Fruit fly (Drosophila melanogaster) whole organism, adult: ENCODE results near the gene Gmd.

Experiments
- CG11617 ChIP-seq: fragments of 200-800 bp; sonication (Bioruptor generic); optimal IDR thresholded peaks from 2 replicates; lab custom pipeline; 2017; ENCODE audit warnings: mild to moderate bottlenecking, missing biosample characterization, missing genetic modification reagents, missing genetic modification characterization
- CG12768 ChIP-seq: fragments of 200-800 bp; sonication (Bioruptor generic); optimal IDR thresholded peaks from 2 replicates; lab custom pipeline; 2017; ENCODE audit warnings: missing biosample characterization, missing genetic modification characterization, mild to moderate bottlenecking, moderate library complexity, missing genetic modification reagents
- CG14711 ChIP-seq: fragments of 200-800 bp; sonication (Bioruptor generic); optimal IDR thresholded peaks from 2 replicates; lab custom pipeline; 2018; ENCODE audit warnings: missing biosample characterization, mild to moderate bottlenecking, missing genetic modification characterization, moderate library complexity
- CG1620 ChIP-seq: fragments of 200-800 bp; sonication (Bioruptor generic); optimal IDR thresholded peaks from 2 replicates; lab custom pipeline; 2016; ENCODE audit warnings: missing biosample characterization, missing genetic modification characterization
- CG33017 ChIP-seq: fragments of 200-800 bp; sonication (Bioruptor generic); optimal IDR thresholded peaks from 2 replicates; lab custom pipeline; 2018; ENCODE audit warnings: missing biosample characterization, mild to moderate bottlenecking, missing genetic modification characterization, moderate library complexity
- CG5204 ChIP-seq: fragments of 200-800 bp; sonication (Bioruptor generic); optimal IDR thresholded peaks from 2 replicates; lab custom pipeline; 2016; ENCODE audit warnings: missing biosample characterization, missing genetic modification characterization
- CG7045 ChIP-seq: fragments of 200-800 bp; sonication (Bioruptor generic); optimal IDR thresholded peaks from 2 replicates; lab custom pipeline; 2017; ENCODE audit warnings: missing biosample characterization, mild to moderate bottlenecking, missing genetic modification characterization
- CG7101 ChIP-seq: fragments of 200-800 bp; sonication (Bioruptor generic); optimal IDR thresholded peaks from 2 replicates; lab custom pipeline; 2018; ENCODE audit warnings: missing biosample characterization, mild to moderate bottlenecking, missing genetic modification characterization, moderate library complexity
- Clk ChIP-seq: fragments of 200-800 bp; sonication (Bioruptor generic); optimal IDR thresholded peaks from 2 replicates; lab custom pipeline; 2017; ENCODE audit warnings: missing biosample characterization, missing genetic modification characterization
- Crg-1 ChIP-seq: fragments of 200-800 bp; sonication (Bioruptor generic); optimal IDR thresholded peaks from 2 replicates; lab custom pipeline; 2016; ENCODE audit warnings: missing biosample characterization, missing genetic modification characterization
- Hr96 ChIP-seq: fragments of 200-800 bp; sonication (Bioruptor generic); optimal IDR thresholded peaks from 2 replicates; lab custom pipeline; 2016; ENCODE audit warnings: missing biosample characterization, missing genetic modification characterization
- Mnt ChIP-seq: fragments of 200-800 bp; sonication (Bioruptor generic); optimal IDR thresholded peaks from 2 replicates; lab custom pipeline; 2016; ENCODE audit warnings: missing biosample characterization, mild to moderate bottlenecking, missing genetic modification characterization
- bab1 ChIP-seq: fragments of 200-800 bp; sonication (Bioruptor generic); optimal IDR thresholded peaks from 3 replicates; lab custom pipeline; 2019; ENCODE audit warnings: missing biosample characterization, mild to moderate bottlenecking, missing genetic modification characterization, moderate library complexity
- cic ChIP-seq: fragments of 200-800 bp; sonication (Bioruptor generic); optimal IDR thresholded peaks from 2 replicates; lab custom pipeline; 2017; ENCODE audit warnings: missing biosample characterization, mild to moderate bottlenecking, missing genetic modification characterization, moderate library complexity
- cnc ChIP-seq, 2 experiments: fragments of >200 bp; optimal IDR thresholded peaks; 2 replicates each; lab custom pipeline; 2017
- kay ChIP-seq: fragments of 200-800 bp; sonication (Bioruptor generic); peaks from one replicate; lab custom pipeline; 2016; ENCODE audit warnings: missing biosample characterization, missing genetic modification characterization, borderline replicate concordance
- ovo ChIP-seq: fragments of 200-800 bp; sonication (Bioruptor generic); optimal IDR thresholded peaks from 2 replicates; lab custom pipeline; 2016; ENCODE audit warnings: missing biosample characterization, missing genetic modification characterization
- pad ChIP-seq: fragments of 200-800 bp; sonication (Bioruptor generic); optimal IDR thresholded peaks from 3 replicates; lab custom pipeline; 2017; ENCODE audit warnings: missing biosample characterization, missing genetic modification characterization, mild to moderate bottlenecking, moderate library complexity, missing genetic modification reagents
- tj ChIP-seq: fragments of 200-800 bp; sonication (Bioruptor generic); optimal IDR thresholded peaks from 3 replicates; lab custom pipeline; 2017; ENCODE audit warnings: missing biosample characterization, mild to moderate bottlenecking, missing genetic modification characterization, moderate library complexity
- toe ChIP-seq: fragments of 200-800 bp; sonication (Bioruptor generic); optimal IDR thresholded peaks from 2 replicates; lab custom pipeline; 2016; ENCODE audit warnings: missing biosample characterization, missing genetic modification characterization

The Gmd gene

dm6 chr2L:4995837-4996136, 19.0 kb upstream of the Gmd start:
- TF ChIP-seq CG5204 (GFP tag; lab: Kevin White, UChicago) (no peak), CG33017 (tag; lab: Kevin White, UChicago) (no peak), tj (GFP tag; lab: Kevin White, UChicago) (no peak), CG12768 (GFP tag; lab: Kevin White, UChicago) (no peak), CG11617 (no peak), pad (GFP tag; lab: Kevin White, UChicago) (no peak), kay (GFP tag; lab: Kevin White, UChicago) (no peak), Crg-1 (GFP tag; lab: Kevin White, UChicago) (no peak), cnc (optimal IDR thresholded peaks at IDR 0.05; lab: Kevin White, UChicago) (no peak), Hr96 (GFP tag; lab: Kevin White, UChicago) (no peak)

dm6 chr2L:4995010-4995836, 18.4 kb upstream of the Gmd start:
- TF ChIP-seq CG11617 = no peak
- no peak for TF ChIP-seq pad (GFP tag; lab: Kevin White, UChicago)

- TF ChIP-seq kay (GFP tag; lab: Kevin White, UChicago) (no peak), Hr96 (GFP tag; lab: Kevin White, UChicago) (no peak), CG33017 (tag; lab: Kevin White, UChicago) (no peak), CG12768 (GFP tag; lab: Kevin White, UChicago) (no peak), ovo (GFP tag; lab: Kevin White, UChicago) (peak; percentile 86), CG14711 (tag; lab: Kevin White, UChicago) (no peak), pad (GFP tag; lab: Kevin White, UChicago) (peak; percentile 9), Mnt (no peak), CG11617 (no peak), Clk (no peak), tj (GFP tag; lab: Kevin White, UChicago) (peak; percentile 41), cic (GFP tag; lab: Kevin White, UChicago) (no peak), bab1 (GFP tag; lab: Kevin White, UChicago) (no peak), CG5204 (GFP tag; lab: Kevin White, UChicago) (no peak), CG7101 (tag; lab: Kevin White, UChicago) (no peak), cnc (optimal IDR thresholded peaks at IDR 0.05; lab: Kevin White, UChicago) (no peak), CG1620 (GFP tag; lab: Kevin White, UChicago) (no peak), Crg-1 (GFP tag; lab: Kevin White, UChicago) (no peak), toe (GFP tag; lab: Kevin White, UChicago) (no peak), CG7045 (no peak)
Measured at dm6 chr2L:4982098-4982646, 5.3 kb upstream of the Gmd start.

DNA sequence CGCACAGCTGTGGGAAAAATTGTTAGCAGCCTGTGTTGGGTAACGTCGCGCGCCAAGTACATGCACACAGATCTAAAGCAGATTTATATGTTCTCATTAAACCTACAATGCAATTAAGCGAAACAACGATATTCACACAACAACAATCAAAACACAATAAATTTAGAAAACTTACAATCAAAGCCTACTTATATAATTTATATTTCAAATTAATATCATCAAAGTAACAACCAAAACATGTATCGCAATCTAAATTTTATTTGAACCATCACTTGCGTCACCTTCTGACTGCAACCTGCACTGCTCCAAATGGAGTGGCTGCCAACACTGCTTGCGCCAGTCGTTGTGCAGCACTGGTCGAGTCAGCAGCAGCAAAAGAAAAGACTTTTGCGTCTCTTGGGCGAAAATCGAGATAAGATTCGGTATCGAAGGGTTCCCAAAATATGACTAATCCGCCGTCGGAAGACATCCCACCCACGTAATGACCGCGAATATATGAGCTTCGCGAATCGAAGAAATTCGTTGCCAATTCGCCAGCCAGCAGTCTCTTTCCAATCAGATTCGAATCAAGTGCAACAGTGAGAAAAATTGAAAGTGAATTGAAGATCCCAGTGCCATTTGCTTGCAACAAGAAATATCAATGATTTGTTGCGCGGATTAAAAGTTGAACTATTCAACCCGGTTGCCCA, 4.6 kb upstream of the Gmd start, which contains the start of the genes CG8892 and CG34126:
TSS of gene CG8892 (minus strand) at position 315 of the 689 bp plus-strand sequence.
TSS of gene CG34126 (plus strand) at position 337 of the 689 bp plus-strand sequence.
- TF ChIP-seq Clk = peak; percentile 99
- peak; percentile 98 for TF ChIP-seq CG7101 (tag; lab: Kevin White, UChicago)
- TF ChIP-seq Hr96 (GFP tag; lab: Kevin White, UChicago) = peak; percentile 96
- peak; percentile 90 for TF ChIP-seq tj (GFP tag; lab: Kevin White, UChicago)
- TF ChIP-seq CG33017 (tag; lab: Kevin White, UChicago) = peak; percentile 96
- peak; percentile 97 for TF ChIP-seq Mnt
- TF ChIP-seq Crg-1 (GFP tag; lab: Kevin White, UChicago) = peak; percentile 99
- TF ChIP-seq cic (GFP tag; lab: Kevin White, UChicago) = peak; percentile 89
- peak; percentile 95 for TF ChIP-seq CG14711 (tag; lab: Kevin White, UChicago)
- peak; percentile 99 for TF ChIP-seq CG11617
- TF ChIP-seq bab1 (GFP tag; lab: Kevin White, UChicago) = peak; percentile 95
- no peak for TF ChIP-seq kay (GFP tag; lab: Kevin White, UChicago)
- peak; percentile 98 for TF ChIP-seq CG5204 (GFP tag; lab: Kevin White, UChicago)
- TF ChIP-seq CG7045 = peak; percentile 97
- TF ChIP-seq CG1620 (GFP tag; lab: Kevin White, UChicago) = peak; percentile 99
- peak; percentile 99 for TF ChIP-seq toe (GFP tag; lab: Kevin White, UChicago)
- no peak for TF ChIP-seq cnc (optimal IDR thresholded peaks at IDR 0.05; lab: Kevin White, UChicago)
- peak; percentile 99 for TF ChIP-seq CG12768 (GFP tag; lab: Kevin White, UChicago)
- peak; percentile 99 for TF ChIP-seq ovo (GFP tag; lab: Kevin White, UChicago)
- peak; percentile 96 for TF ChIP-seq pad (GFP tag; lab: Kevin White, UChicago)

DNA sequence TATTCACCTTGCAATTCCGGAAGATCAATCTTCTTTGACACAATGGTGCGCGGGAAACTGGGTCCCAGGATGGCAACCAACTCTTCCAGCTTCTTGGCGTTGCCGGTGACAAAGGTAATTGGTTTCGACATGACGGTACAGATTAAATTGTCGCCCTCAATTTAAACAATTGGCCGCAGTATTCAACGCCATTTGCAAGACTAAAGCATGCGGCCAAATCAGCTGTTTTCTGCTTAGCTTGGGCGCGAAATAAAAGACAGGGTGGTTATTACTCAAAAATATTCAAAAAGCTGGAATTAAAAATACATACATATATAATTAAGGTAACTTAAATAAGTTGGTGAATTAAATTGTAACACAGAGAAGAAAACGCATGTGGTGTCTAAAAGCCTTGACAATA, 2.3 kb upstream of the Gmd start, which contains the start of gene CG8891:
TSS of gene CG8891 (minus strand) at position 242 of the 400 bp plus-strand sequence.
- TF ChIP-seq cic (GFP tag; lab: Kevin White, UChicago) = no peak
- TF ChIP-seq tj (GFP tag; lab: Kevin White, UChicago) = no peak
- no peak for TF ChIP-seq Hr96 (GFP tag; lab: Kevin White, UChicago)
- TF ChIP-seq Crg-1 (GFP tag; lab: Kevin White, UChicago) = no peak
- peak; percentile 51 for TF ChIP-seq Mnt
- TF ChIP-seq bab1 (GFP tag; lab: Kevin White, UChicago) = peak; percentile 14
- no peak for TF ChIP-seq toe (GFP tag; lab: Kevin White, UChicago)
- TF ChIP-seq CG14711 (tag; lab: Kevin White, UChicago) = no peak
